Fruit fly (Drosophila melanogaster) whole organism, embryonic: ENCODE measurements around the gene sra.
A peak's percentile ranks its signal among the peaks of the same experiment; 100 is the strongest.

ENCODE experiments used
- B-H1 ChIP-seq: fragments of 200-800 bp; sonication (Bioruptor generic); IDR thresholded peaks from 3 replicates; pipeline ENCODE4 v1.3.6; 2022; ENCODE audit warnings: missing biosample characterization, missing genetic modification characterization
- CG10431 ChIP-seq: fragments of 200-800 bp; sonication (Bioruptor generic); optimal IDR thresholded peaks from 3 replicates; lab custom pipeline; 2018; ENCODE audit warnings: missing biosample characterization, mild to moderate bottlenecking, missing genetic modification characterization
- CG13287 ChIP-seq: fragments of 200-800 bp; sonication (Bioruptor generic); IDR thresholded peaks from 2 replicates; pipeline ENCODE4 v1.3.6; 2022; ENCODE audit warnings: missing biosample characterization, missing genetic modification characterization; ENCODE audit not compliant: partially characterized antibody
- CG13296 ChIP-seq: fragments of 200-800 bp; sonication (Bioruptor generic); optimal IDR thresholded peaks from 3 replicates; lab custom pipeline; 2018; ENCODE audit warnings: missing biosample characterization, mild to moderate bottlenecking, missing genetic modification characterization
- CG14965 ChIP-seq: fragments of 200-800 bp; sonication (Bioruptor generic); optimal IDR thresholded peaks from 2 replicates; lab custom pipeline; 2016; ENCODE audit warnings: missing biosample characterization, missing genetic modification characterization, borderline replicate concordance
- CG17359 ChIP-seq: fragments of 200-800 bp; sonication (Bioruptor generic); optimal IDR thresholded peaks from 3 replicates; lab custom pipeline; 2018; ENCODE audit warnings: missing biosample characterization, mild to moderate bottlenecking, missing genetic modification characterization, moderate library complexity
- CG18011 ChIP-seq: fragments of 200-800 bp; sonication (Bioruptor generic); optimal IDR thresholded peaks from 2 replicates; lab custom pipeline; 2017; ENCODE audit warnings: missing biosample characterization, missing genetic modification characterization, mild to moderate bottlenecking, moderate library complexity, missing genotype
- CG2678 ChIP-seq: fragments of 200-800 bp; sonication (Bioruptor generic); optimal IDR thresholded peaks from 3 replicates; lab custom pipeline; 2019; ENCODE audit warnings: missing biosample characterization, mild to moderate bottlenecking, missing genetic modification characterization, moderate library complexity
- CG30431 ChIP-seq: fragments of 200-800 bp; sonication (Bioruptor generic); optimal IDR thresholded peaks from 2 replicates; lab custom pipeline; 2017; ENCODE audit warnings: missing biosample characterization, missing genetic modification characterization
- CG32532 ChIP-seq: fragments of 200-800 bp; sonication (Bioruptor generic); IDR thresholded peaks from 2 replicates; pipeline ENCODE4 v1.3.6; 2022; ENCODE audit warnings: missing biosample characterization, missing genetic modification characterization
- CG3847 ChIP-seq: fragments of 200-800 bp; sonication (Bioruptor generic); IDR thresholded peaks from 2 replicates; pipeline ENCODE4 v1.3.6; 2022; ENCODE audit warnings: missing biosample characterization, missing genetic modification characterization
- CG4360 ChIP-seq: fragments of 200-800 bp; sonication (Bioruptor generic); IDR thresholded peaks from 2 replicates; pipeline ENCODE4 v1.3.6; 2022; ENCODE audit warnings: missing biosample characterization, missing genetic modification characterization
- CG43689 ChIP-seq: fragments of 200-800 bp; sonication (Bioruptor generic); IDR thresholded peaks from 2 replicates; pipeline ENCODE4 v1.3.6; 2022; ENCODE audit warnings: missing biosample characterization, missing genetic modification characterization
- CG4617 ChIP-seq: fragments of 200-800 bp; sonication (Bioruptor generic); optimal IDR thresholded peaks from 3 replicates; lab custom pipeline; 2016; ENCODE audit warnings: missing biosample characterization, missing genetic modification characterization, borderline replicate concordance
- CG7745 ChIP-seq: fragments of 200-800 bp; sonication (Bioruptor generic); optimal IDR thresholded peaks from 2 replicates; lab custom pipeline; 2018; ENCODE audit warnings: missing biosample characterization, mild to moderate bottlenecking, missing genetic modification characterization, moderate library complexity
- CrebB ChIP-seq: fragments of 200-800 bp; sonication (Bioruptor generic); optimal IDR thresholded peaks from 3 replicates; lab custom pipeline; 2018; ENCODE audit warnings: missing biosample characterization, mild to moderate bottlenecking, missing genetic modification characterization
- Deaf1 ChIP-seq: fragments of 200-800 bp; optimal IDR thresholded peaks from 3 replicates; lab custom pipeline; 2019; ENCODE audit warnings: missing biosample characterization, mild to moderate bottlenecking, missing genetic modification characterization, moderate library complexity
- Dek ChIP-seq: fragments of 200-800 bp; sonication (Bioruptor generic); optimal IDR thresholded peaks from 3 replicates; lab custom pipeline; 2019; ENCODE audit warnings: missing biosample characterization, mild to moderate bottlenecking, missing genetic modification characterization, moderate library complexity
- Dip2 ChIP-seq: fragments of 200-800 bp; sonication (Bioruptor generic); IDR thresholded peaks from 2 replicates; pipeline ENCODE4 v1.3.6; 2022; ENCODE audit warnings: missing biosample characterization, missing genetic modification characterization
- Dref ChIP-seq: fragments of 200-800 bp; sonication (Bioruptor generic); IDR thresholded peaks from 2 replicates; pipeline ENCODE4 v1.3.6; 2022; ENCODE audit warnings: missing biosample characterization, missing genetic modification characterization
- HmgZ ChIP-seq: fragments of 200-800 bp; sonication (Bioruptor generic); optimal IDR thresholded peaks from 2 replicates; lab custom pipeline; 2018; ENCODE audit warnings: missing biosample characterization, mild to moderate bottlenecking, missing genetic modification characterization
- Hr51 ChIP-seq, 2 experiments: fragments of 200-800 bp; sonication (Bioruptor generic); optimal IDR thresholded peaks; 2 replicates in 1 of 2; 3 replicates in 1 of 2; lab custom pipeline; 2016 to 2018; ENCODE audit warnings: missing biosample characterization in 2 of 2, missing genetic modification characterization in 2 of 2, mild to moderate bottlenecking in 1 of 2, moderate library complexity in 1 of 2
- Med ChIP-seq: fragments of 200-800 bp; sonication (Bioruptor generic); peaks from one replicate; lab custom pipeline; 2016; ENCODE audit warnings: missing biosample characterization, missing genetic modification characterization, mild to moderate bottlenecking, inconsistent platforms, moderate library complexity
- Mes4 ChIP-seq: fragments of 200-800 bp; sonication (Bioruptor generic); optimal IDR thresholded peaks from 2 replicates; lab custom pipeline; 2016; ENCODE audit warnings: missing biosample characterization, missing genetic modification characterization
- Mrtf ChIP-seq: fragments of 200-800 bp; sonication (Bioruptor generic); IDR thresholded peaks from 3 replicates; pipeline ENCODE4 v1.3.6; 2022; ENCODE audit warnings: missing biosample characterization, missing genetic modification characterization
- Ptx1 ChIP-seq: fragments of 200-800 bp; sonication (Bioruptor generic); IDR thresholded peaks from 2 replicates; pipeline ENCODE4 v1.3.6; 2022; ENCODE audit warnings: missing biosample characterization, missing genetic modification characterization
- Tbp ChIP-seq: fragments of >200 bp; optimal IDR thresholded peaks from 2 replicates; lab custom pipeline; 2018; ENCODE audit warnings: missing biosample characterization, missing genetic modification characterization
- Usf ChIP-seq: fragments of 200-800 bp; sonication (Bioruptor generic); optimal IDR thresholded peaks from 2 replicates; lab custom pipeline; 2017; ENCODE audit warnings: missing genotype, missing biosample characterization, missing genetic modification characterization
- ac ChIP-seq: fragments of 200-800 bp; sonication (Bioruptor generic); optimal IDR thresholded peaks from 3 replicates; lab custom pipeline; 2017; ENCODE audit warnings: missing biosample characterization, mild to moderate bottlenecking, missing genetic modification characterization
- ci ChIP-seq: fragments of 200-800 bp; sonication (Bioruptor generic); IDR thresholded peaks from 3 replicates; pipeline ENCODE4 v1.3.6; 2022; ENCODE audit warnings: missing biosample characterization, missing genetic modification characterization
- crol ChIP-seq: fragments of 200-800 bp; sonication (Bioruptor generic); IDR thresholded peaks from 2 replicates; pipeline ENCODE4 v1.3.6; 2022; ENCODE audit warnings: missing biosample characterization, missing genetic modification characterization
- crp ChIP-seq, 2 experiments: fragments of 200-800 bp; sonication (Bioruptor generic); optimal IDR thresholded peaks; 2 replicates in 1 of 2; 3 replicates in 1 of 2; lab custom pipeline; 2017; ENCODE audit warnings: missing biosample characterization in 2 of 2, missing genetic modification characterization in 2 of 2, mild to moderate bottlenecking in 1 of 2, moderate library complexity in 1 of 2
- dysf ChIP-seq: fragments of 200-800 bp; sonication (Bioruptor generic); IDR thresholded peaks from 3 replicates; pipeline ENCODE4 v1.3.6; 2022; ENCODE audit warnings: missing biosample characterization, missing genetic modification characterization
- grn ChIP-seq: fragments of 200-800 bp; sonication (Bioruptor generic); optimal IDR thresholded peaks from 3 replicates; lab custom pipeline; 2017; ENCODE audit warnings: missing biosample characterization, missing genetic modification characterization
- jigr1 ChIP-seq: fragments of 200-800 bp; sonication (Bioruptor generic); IDR thresholded peaks from 3 replicates; pipeline ENCODE4 v1.3.6; 2022; ENCODE audit warnings: missing biosample characterization, missing genetic modification characterization
- kay ChIP-seq: fragments of 200-800 bp; sonication (Bioruptor generic); optimal IDR thresholded peaks from 2 replicates; lab custom pipeline; 2016; ENCODE audit warnings: missing biosample characterization, missing genetic modification characterization
- nau ChIP-seq: fragments of 200-800 bp; sonication (Bioruptor generic); optimal IDR thresholded peaks from 3 replicates; lab custom pipeline; 2017; ENCODE audit warnings: missing biosample characterization, mild to moderate bottlenecking, missing genetic modification characterization, missing genetic modification reagents
- nom ChIP-seq: fragments of 200-800 bp; sonication (Bioruptor generic); optimal IDR thresholded peaks from 2 replicates; lab custom pipeline; 2017; ENCODE audit warnings: missing biosample characterization, missing genetic modification characterization, mild to moderate bottlenecking, moderate library complexity, missing genetic modification reagents
- odd ChIP-seq: fragments of 200-800 bp; sonication (Bioruptor generic); optimal IDR thresholded peaks from 2 replicates; lab custom pipeline; 2017; ENCODE audit warnings: missing biosample characterization, mild to moderate bottlenecking, missing genetic modification characterization
- pfk ChIP-seq: fragments of 200-800 bp; sonication (Bioruptor generic); optimal IDR thresholded peaks from 2 replicates; lab custom pipeline; 2018; ENCODE audit warnings: missing biosample characterization, mild to moderate bottlenecking, missing genetic modification characterization, moderate library complexity
- pnt ChIP-seq: fragments of 200-800 bp; sonication (Bioruptor generic); optimal IDR thresholded peaks from 3 replicates; lab custom pipeline; 2016; ENCODE audit warnings: missing biosample characterization, missing genetic modification characterization
- pzg ChIP-seq: fragments of 200-800 bp; sonication (Bioruptor generic); optimal IDR thresholded peaks from 3 replicates; lab custom pipeline; 2018; ENCODE audit warnings: missing biosample characterization, mild to moderate bottlenecking, missing genetic modification characterization, moderate library complexity
- row ChIP-seq: fragments of 200-800 bp; sonication (Bioruptor generic); IDR thresholded peaks from 3 replicates; pipeline ENCODE4 v1.3.6; 2022; ENCODE audit warnings: missing biosample characterization, missing genetic modification characterization
- sd ChIP-seq: fragments of 200-800 bp; sonication (Bioruptor generic); optimal IDR thresholded peaks from 3 replicates; lab custom pipeline; 2018; ENCODE audit warnings: missing biosample characterization, mild to moderate bottlenecking, missing genetic modification characterization, moderate library complexity
- sens ChIP-seq: fragments of 200-800 bp; sonication (Bioruptor generic); peaks from one replicate; lab custom pipeline; 2016; ENCODE audit warnings: missing biosample characterization, missing genetic modification characterization
- shn ChIP-seq: fragments of 200-800 bp; sonication (Bioruptor generic); optimal IDR thresholded peaks from 3 replicates; lab custom pipeline; 2016; ENCODE audit warnings: missing biosample characterization, missing genetic modification characterization
- sna ChIP-seq: fragments of 200-800 bp; sonication (Bioruptor generic); IDR thresholded peaks from 2 replicates; pipeline ENCODE4 v1.3.6; 2022; ENCODE audit warnings: missing biosample characterization, missing genetic modification characterization; ENCODE audit not compliant: partially characterized antibody
- tap ChIP-seq: fragments of 200-800 bp; optimal IDR thresholded peaks from 3 replicates; lab custom pipeline; 2019; ENCODE audit warnings: missing biosample characterization, mild to moderate bottlenecking, missing genetic modification characterization, moderate library complexity
- toy ChIP-seq: fragments of 200-800 bp; sonication (Bioruptor generic); IDR thresholded peaks from 2 replicates; pipeline ENCODE4 v1.3.6; 2022; ENCODE audit warnings: missing biosample characterization, missing genetic modification characterization
- zen2 ChIP-seq: fragments of 200-800 bp; sonication (Bioruptor generic); IDR thresholded peaks from 3 replicates; pipeline ENCODE4 v1.3.6; 2022; ENCODE audit warnings: missing biosample characterization, missing genetic modification characterization; ENCODE audit not compliant: partially characterized antibody

Gene sra

dm6 chr3R:16207074-16207609, 20.3 kb downstream of the sra start (continued):
- peak; percentile 37 for TF ChIP-seq CrebB
- peak; percentile 45; the same call in 2 of the 3 replicates for TF ChIP-seq row (GFP tag; lab: Robert Waterston, UW)
- no peak for TF ChIP-seq CG43689 (GFP tag; lab: Robert Waterston, UW)
- no peak for TF ChIP-seq Dip2 (GFP tag; lab: Robert Waterston, UW)
- TF ChIP-seq crp (GFP tag; optimal IDR thresholded peaks at IDR 0.05; lab: Kevin White, UChicago) = no peak
- no peak for TF ChIP-seq zen2 (GFP tag; lab: Robert Waterston, UW)
- peak; percentile 8 for TF ChIP-seq CG2678 (tag; lab: Kevin White, UChicago)
- no peak for TF ChIP-seq pnt (GFP tag; lab: Kevin White, UChicago)
- peak; percentile 9 for TF ChIP-seq CG17359
- TF ChIP-seq CG30431 (GFP tag; lab: Kevin White, UChicago) = no peak
- TF ChIP-seq tap (tag; lab: Kevin White, UChicago) = no peak
- TF ChIP-seq toy (GFP tag; lab: Robert Waterston, UW) = no peak
- peak; percentile 88 for TF ChIP-seq Med (GFP tag; lab: Kevin White, UChicago)
- TF ChIP-seq CG10431 (GFP tag; lab: Kevin White, UChicago) = no peak
- TF ChIP-seq crol = peak; percentile 87
- peak; percentile 98 for TF ChIP-seq Deaf1
- TF ChIP-seq CG32532 (GFP tag; lab: Robert Waterston, UW) = 0 out of 2 replicates have a peak, but pooled peaks have one; percentile 10
- TF ChIP-seq nom = peak; percentile 11
- no peak for TF ChIP-seq CG7745 (tag; lab: Kevin White, UChicago)
- 0 out of 2 replicates have a peak, but pooled peaks have one; percentile 56 for TF ChIP-seq sna
- TF ChIP-seq ac = no peak
- TF ChIP-seq odd = peak; percentile 36
- TF ChIP-seq CG18011 = no peak
- TF ChIP-seq grn = peak; percentile 73
- TF ChIP-seq dysf = no peak; the same call in 2 of the 3 replicates
- peak; percentile 64 for TF ChIP-seq CG13287 (GFP tag; lab: Robert Waterston, UW)
- TF ChIP-seq CG3847 (GFP tag; lab: Robert Waterston, UW) = peak; percentile 18; the same call in 1 of the 2 replicates
- TF ChIP-seq Ptx1 (GFP tag; lab: Robert Waterston, UW) = 0 out of 2 replicates have a peak, but pooled peaks have one; percentile 8
- no peak for TF ChIP-seq Hr51 (GFP tag; optimal IDR thresholded peaks at IDR 0.05; lab: Kevin White, UChicago)
- peak; percentile 71 for TF ChIP-seq sd
- peak; percentile 44 for TF ChIP-seq Dek
- TF ChIP-seq Usf (GFP tag; lab: Kevin White, UChicago) = no peak
- TF ChIP-seq CG4360 = peak; percentile 87
- TF ChIP-seq nau (GFP tag; lab: Kevin White, UChicago) = peak; percentile 16
- peak; percentile 81 for TF ChIP-seq sens (GFP tag; lab: Kevin White, UChicago)
- TF ChIP-seq HmgZ = peak; percentile 83
- TF ChIP-seq Mes4 (GFP tag; lab: Kevin White, UChicago) = no peak
- no peak for TF ChIP-seq Tbp (GFP tag; lab: Kevin White, UChicago)
- no peak; the same call in 2 of the 3 replicates for TF ChIP-seq B-H1 (GFP tag; lab: Robert Waterston, UW)
- peak; percentile 37 for TF ChIP-seq CG13296 (GFP tag; lab: Kevin White, UChicago)
- TF ChIP-seq shn (GFP tag; lab: Kevin White, UChicago) = no peak
- TF ChIP-seq kay (GFP tag; lab: Kevin White, UChicago) = no peak
- no peak for TF ChIP-seq CG14965 (GFP tag; lab: Kevin White, UChicago)
- no peak for TF ChIP-seq Mrtf (GFP tag; lab: Robert Waterston, UW)
- TF ChIP-seq CG4617 (GFP tag; lab: Kevin White, UChicago) = no peak
- peak; percentile 73; the same call in 1 of the 3 replicates for TF ChIP-seq ci (GFP tag; lab: Robert Waterston, UW)
- TF ChIP-seq pzg (GFP tag; lab: Kevin White, UChicago) = peak; percentile 5
- TF ChIP-seq Dref (GFP tag; lab: Robert Waterston, UW) = peak; percentile 28; the same call in 1 of the 2 replicates
- TF ChIP-seq pfk (GFP tag; lab: Kevin White, UChicago) = peak; percentile 37
- TF ChIP-seq jigr1 (GFP tag; lab: Robert Waterston, UW) = no peak
